Fruit fly (Drosophila melanogaster) whole organism, embryonic: ENCODE data around the gene Cad89D.
A peak's percentile ranks its signal among the peaks of the same experiment; 100 is the strongest.

Experiments
- B-H1 ChIP-seq: fragments of 200-800 bp; sonication (Bioruptor generic); IDR thresholded peaks from 3 replicates; pipeline ENCODE4 v1.3.6; 2022; ENCODE audit warnings: missing biosample characterization, missing genetic modification characterization
- CG10654 ChIP-seq: fragments of 200-800 bp; sonication (Bioruptor generic); optimal IDR thresholded peaks from 2 replicates; lab custom pipeline; 2016; ENCODE audit warnings: missing biosample characterization, missing genetic modification characterization
- CG10979 ChIP-seq: fragments of 200-800 bp; sonication (Bioruptor generic); optimal IDR thresholded peaks from 2 replicates; lab custom pipeline; 2018; ENCODE audit warnings: missing biosample characterization, mild to moderate bottlenecking, missing genetic modification characterization, moderate library complexity
- CG11723 ChIP-seq: fragments of 200-800 bp; sonication (Bioruptor generic); optimal IDR thresholded peaks from 2 replicates; lab custom pipeline; 2017; ENCODE audit warnings: missing biosample characterization, mild to moderate bottlenecking, missing genetic modification characterization
- CG12155 ChIP-seq: fragments of 200-800 bp; sonication (Bioruptor generic); optimal IDR thresholded peaks from 3 replicates; lab custom pipeline; 2016; ENCODE audit warnings: missing biosample characterization, missing genetic modification characterization
- CG12391 ChIP-seq: fragments of 200-800 bp; sonication (Bioruptor generic); optimal IDR thresholded peaks from 3 replicates; lab custom pipeline; 2018; ENCODE audit warnings: missing biosample characterization, mild to moderate bottlenecking, missing genetic modification characterization, moderate library complexity
- CG12769 ChIP-seq: fragments of 200-800 bp; sonication (Bioruptor generic); optimal IDR thresholded peaks from 2 replicates; lab custom pipeline; 2019; ENCODE audit warnings: missing biosample characterization, mild to moderate bottlenecking, missing genetic modification characterization, moderate library complexity
- CG15011 ChIP-seq: fragments of 200-800 bp; sonication (Bioruptor generic); optimal IDR thresholded peaks from 3 replicates; lab custom pipeline; 2018; ENCODE audit warnings: missing biosample characterization, mild to moderate bottlenecking, missing genetic modification characterization
- CG17568 ChIP-seq: fragments of 200-800 bp; sonication (Bioruptor generic); optimal IDR thresholded peaks from 2 replicates; lab custom pipeline; 2018; ENCODE audit warnings: missing biosample characterization, mild to moderate bottlenecking, missing genetic modification characterization, moderate library complexity
- CG18476 ChIP-seq: fragments of 200-800 bp; sonication (Bioruptor generic); optimal IDR thresholded peaks from 2 replicates; lab custom pipeline; 2016; ENCODE audit warnings: missing biosample characterization, mild to moderate bottlenecking, missing genetic modification characterization
- CG18764 ChIP-seq: fragments of 200-800 bp; sonication (Bioruptor generic); optimal IDR thresholded peaks from 3 replicates; lab custom pipeline; 2016; ENCODE audit warnings: missing biosample characterization, missing genetic modification characterization
- CG2116 ChIP-seq: fragments of 200-800 bp; sonication (Bioruptor generic); optimal IDR thresholded peaks from 3 replicates; lab custom pipeline; 2018; ENCODE audit warnings: missing biosample characterization, mild to moderate bottlenecking, missing genetic modification characterization
- CG2202 ChIP-seq: fragments of 200-800 bp; sonication (Bioruptor generic); optimal IDR thresholded peaks from 2 replicates; lab custom pipeline; 2018; ENCODE audit warnings: missing biosample characterization, mild to moderate bottlenecking, missing genetic modification characterization
- CG30431 ChIP-seq: fragments of 200-800 bp; sonication (Bioruptor generic); optimal IDR thresholded peaks from 2 replicates; lab custom pipeline; 2017; ENCODE audit warnings: missing biosample characterization, missing genetic modification characterization
- CG3407 ChIP-seq: fragments of 200-800 bp; sonication (Bioruptor generic); optimal IDR thresholded peaks from 2 replicates; lab custom pipeline; 2018; ENCODE audit warnings: missing biosample characterization, mild to moderate bottlenecking, missing genetic modification characterization
- CG6813 ChIP-seq: fragments of 200-800 bp; sonication (Bioruptor generic); optimal IDR thresholded peaks from 2 replicates; lab custom pipeline; 2017; ENCODE audit warnings: missing biosample characterization, missing genetic modification characterization, mild to moderate bottlenecking, moderate library complexity, missing genetic modification reagents
- CG7928 ChIP-seq: fragments of 200-800 bp; sonication (Bioruptor generic); optimal IDR thresholded peaks from 2 replicates; lab custom pipeline; 2017; ENCODE audit warnings: missing biosample characterization, mild to moderate bottlenecking, missing genetic modification characterization
- CG8089 ChIP-seq: fragments of 200-800 bp; sonication (Bioruptor generic); optimal IDR thresholded peaks from 3 replicates; lab custom pipeline; 2016; ENCODE audit warnings: missing biosample characterization, missing genetic modification characterization
- CG9215 ChIP-seq: fragments of 200-800 bp; sonication (Bioruptor generic); IDR thresholded peaks from 2 replicates; pipeline ENCODE4 v1.3.6; 2022; ENCODE audit warnings: missing biosample characterization, missing genetic modification characterization
- CG9727 ChIP-seq: fragments of 200-800 bp; sonication (Bioruptor generic); optimal IDR thresholded peaks from 3 replicates; lab custom pipeline; 2017; ENCODE audit warnings: missing biosample characterization, mild to moderate bottlenecking, missing genetic modification characterization
- CkIIα-i1 ChIP-seq: fragments of 200-800 bp; sonication (Bioruptor generic); IDR thresholded peaks from 2 replicates; pipeline ENCODE4 v1.3.6; 2022; ENCODE audit warnings: missing biosample characterization, missing genetic modification characterization
- D19A ChIP-seq: fragments of 200-800 bp; optimal IDR thresholded peaks from 3 replicates; lab custom pipeline; 2019; ENCODE audit warnings: missing biosample characterization, mild to moderate bottlenecking, missing genetic modification characterization, moderate library complexity
- Dfd ChIP-seq, 2 experiments: fragments of >200 bp; optimal IDR thresholded peaks; 2 replicates each; lab custom pipeline; 2017; ENCODE audit warnings: missing biosample characterization in 2 of 2, missing genetic modification characterization in 2 of 2
- Fer3 ChIP-seq: fragments of 200-800 bp; sonication (Bioruptor generic); optimal IDR thresholded peaks from 2 replicates; lab custom pipeline; 2018; ENCODE audit warnings: missing biosample characterization, mild to moderate bottlenecking, missing genetic modification characterization, moderate library complexity
- Hmx ChIP-seq: fragments of 200-800 bp; sonication (Bioruptor generic); optimal IDR thresholded peaks from 2 replicates; lab custom pipeline; 2016; ENCODE audit warnings: missing biosample characterization, missing genetic modification characterization
- MBD-R2 ChIP-seq: fragments of 200-800 bp; sonication (Bioruptor generic); IDR thresholded peaks from 2 replicates; pipeline ENCODE4 v1.3.6; 2022; ENCODE audit warnings: missing biosample characterization, missing genetic modification characterization
- Meics ChIP-seq: fragments of 200-800 bp; sonication (Bioruptor generic); optimal IDR thresholded peaks from 2 replicates; lab custom pipeline; 2017; ENCODE audit warnings: missing biosample characterization, mild to moderate bottlenecking, missing genetic modification characterization
- Mes4 ChIP-seq: fragments of 200-800 bp; sonication (Bioruptor generic); optimal IDR thresholded peaks from 2 replicates; lab custom pipeline; 2016; ENCODE audit warnings: missing biosample characterization, missing genetic modification characterization
- NC2β ChIP-seq: fragments of 200-800 bp; sonication (Bioruptor generic); optimal IDR thresholded peaks from 2 replicates; lab custom pipeline; 2016; ENCODE audit warnings: missing biosample characterization, missing genetic modification characterization
- YL-1 ChIP-seq: fragments of 200-800 bp; sonication (Bioruptor generic); optimal IDR thresholded peaks from 3 replicates; lab custom pipeline; 2017; ENCODE audit warnings: missing biosample characterization, mild to moderate bottlenecking, missing genetic modification characterization
- bowl ChIP-seq: fragments of 200-800 bp; sonication (Bioruptor generic); IDR thresholded peaks from 2 replicates; pipeline ENCODE4 v1.3.6; 2022; ENCODE audit warnings: missing biosample characterization, missing genetic modification characterization
- br ChIP-seq: fragments of >200 bp; optimal IDR thresholded peaks from 2 replicates; lab custom pipeline; 2017
- btn ChIP-seq: fragments of 200-800 bp; sonication (Bioruptor generic); optimal IDR thresholded peaks from 2 replicates; lab custom pipeline; 2016; ENCODE audit warnings: missing biosample characterization, missing genetic modification characterization
- chinmo ChIP-seq: fragments of 200-800 bp; sonication (Bioruptor generic); IDR thresholded peaks from 4 replicates; pipeline ENCODE4 v1.3.6; 2022; ENCODE audit warnings: missing biosample characterization, missing genetic modification characterization; ENCODE audit not compliant: partially characterized antibody
- ci ChIP-seq: fragments of 200-800 bp; sonication (Bioruptor generic); IDR thresholded peaks from 3 replicates; pipeline ENCODE4 v1.3.6; 2022; ENCODE audit warnings: missing biosample characterization, missing genetic modification characterization
- danr ChIP-seq: fragments of 200-800 bp; sonication (Bioruptor generic); IDR thresholded peaks from 2 replicates; pipeline ENCODE4 v1.3.6; 2022; ENCODE audit warnings: missing biosample characterization, missing genetic modification characterization
- dmrt99B ChIP-seq: fragments of 200-800 bp; sonication (Bioruptor generic); optimal IDR thresholded peaks from 2 replicates; lab custom pipeline; 2018; ENCODE audit warnings: missing biosample characterization, mild to moderate bottlenecking, missing genetic modification characterization, moderate library complexity
- gfzf ChIP-seq: fragments of 200-800 bp; sonication (Bioruptor generic); optimal IDR thresholded peaks from 2 replicates; lab custom pipeline; 2016; ENCODE audit warnings: missing biosample characterization, mild to moderate bottlenecking, missing genetic modification characterization, moderate library complexity
- hth ChIP-seq: fragments of >200 bp; optimal IDR thresholded peaks from 2 replicates; lab custom pipeline; 2017; ENCODE audit warnings: inconsistent platforms
- ken ChIP-seq: fragments of 200-800 bp; sonication (Bioruptor generic); IDR thresholded peaks from 3 replicates; pipeline ENCODE4 v1.3.6; 2022; ENCODE audit warnings: missing biosample characterization, missing genetic modification characterization
- knrl ChIP-seq: fragments of 200-800 bp; sonication (Bioruptor generic); IDR thresholded peaks from 3 replicates; pipeline ENCODE4 v1.3.6; 2022; ENCODE audit warnings: missing biosample characterization, missing genetic modification characterization; ENCODE audit not compliant: partially characterized antibody
- org-1 ChIP-seq: fragments of 200-800 bp; sonication (Bioruptor generic); optimal IDR thresholded peaks from 2 replicates; lab custom pipeline; 2017; ENCODE audit warnings: missing biosample characterization, missing genetic modification characterization
- otp ChIP-seq: fragments of 200-800 bp; sonication (Bioruptor generic); IDR thresholded peaks from 3 replicates; pipeline ENCODE4, ENCODE4 v1.3.6; 2022; ENCODE audit warnings: missing biosample characterization, missing genetic modification characterization
- sens ChIP-seq: fragments of 200-800 bp; sonication (Bioruptor generic); peaks from one replicate; lab custom pipeline; 2016; ENCODE audit warnings: missing biosample characterization, missing genetic modification characterization
- seq ChIP-seq: fragments of 200-800 bp; sonication (Bioruptor generic); IDR thresholded peaks from 2 replicates; pipeline ENCODE4 v1.3.6; 2022; ENCODE audit warnings: missing biosample characterization, missing genetic modification characterization
- sim ChIP-seq: fragments of 200-800 bp; sonication (Bioruptor generic); IDR thresholded peaks from 2 replicates; pipeline ENCODE4 v1.3.6; 2022; ENCODE audit warnings: missing biosample characterization, missing genetic modification characterization
- sqz ChIP-seq: fragments of 200-800 bp; sonication (Bioruptor generic); optimal IDR thresholded peaks from 3 replicates; lab custom pipeline; 2018; ENCODE audit warnings: missing biosample characterization, mild to moderate bottlenecking, missing genetic modification characterization
- ssp ChIP-seq: fragments of 200-800 bp; sonication (Bioruptor generic); IDR thresholded peaks from 2 replicates; pipeline ENCODE4 v1.3.6; 2022; ENCODE audit warnings: missing biosample characterization, missing genetic modification characterization
- tap ChIP-seq: fragments of 200-800 bp; optimal IDR thresholded peaks from 3 replicates; lab custom pipeline; 2019; ENCODE audit warnings: missing biosample characterization, mild to moderate bottlenecking, missing genetic modification characterization, moderate library complexity
- tna ChIP-seq: fragments of 200-800 bp; sonication (Bioruptor generic); IDR thresholded peaks from 2 replicates; pipeline ENCODE4 v1.3.6; 2022; ENCODE audit warnings: missing biosample characterization, missing genetic modification characterization; ENCODE audit not compliant: partially characterized antibody
- unc-4 ChIP-seq: fragments of 200-800 bp; sonication (Bioruptor generic); IDR thresholded peaks from 2 replicates; pipeline ENCODE4 v1.3.6; 2022; ENCODE audit warnings: missing biosample characterization, missing genetic modification characterization; ENCODE audit not compliant: partially characterized antibody

Gene Cad89D

DNA sequence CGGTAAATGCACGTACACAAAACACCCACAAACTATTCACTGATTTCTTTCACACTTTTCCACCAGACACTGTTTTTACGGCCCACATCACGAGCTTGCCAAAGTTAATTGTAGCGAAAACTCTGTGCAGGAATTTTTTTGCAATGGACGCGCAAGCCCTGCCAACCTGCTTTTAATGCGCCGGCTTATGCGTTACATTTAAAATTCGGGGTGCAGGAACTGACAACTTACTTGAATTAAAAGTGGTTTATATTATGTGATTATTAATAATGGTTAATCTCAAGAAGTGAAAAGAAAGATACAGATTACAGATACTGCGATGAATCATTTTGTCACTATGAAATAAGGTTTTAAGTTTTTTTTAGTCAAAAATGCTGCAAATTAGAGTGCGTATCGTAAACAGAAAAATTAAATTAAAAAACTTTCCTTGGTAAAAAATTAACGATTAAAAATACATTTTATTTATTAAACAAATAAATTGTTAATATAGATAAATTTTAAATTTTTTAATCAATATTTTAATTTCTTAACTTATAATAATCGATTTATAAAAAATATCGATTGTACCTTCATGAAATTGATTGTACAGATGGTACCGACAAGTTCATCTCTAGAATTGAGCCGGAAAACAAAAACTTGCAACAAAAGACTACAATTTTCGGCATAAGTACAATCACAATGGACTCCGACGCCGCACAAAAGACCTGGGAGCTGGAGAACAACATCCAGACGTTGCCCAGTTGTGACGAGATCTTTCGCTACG, 25.5 kb downstream of the Cad89D start, which contains the start of the genes CG42232 and CSN5 (continued):
- TF ChIP-seq CG8089 (GFP tag; lab: Kevin White, UChicago) (no peak), gfzf (GFP tag; lab: Kevin White, UChicago) (peak; percentile 17), CG9727 (peak; percentile 68), B-H1 (no peak), Mes4 (GFP tag; lab: Kevin White, UChicago) (no peak), CG17568 (no peak), org-1 (GFP tag; lab: Kevin White, UChicago) (no peak), chinmo (GFP tag; lab: Robert Waterston, UW) (no peak), CG3407 (no peak), ci (peak; percentile 50; the same call in 2 of the 3 replicates), CG6813 (GFP tag; lab: Kevin White, UChicago) (no peak), Fer3 (tag; lab: Kevin White, UChicago) (no peak), otp (GFP tag; lab: Robert Waterston, UW) (no peak), CG2116 (GFP tag; lab: Kevin White, UChicago) (peak; percentile 67), sim (GFP tag; lab: Robert Waterston, UW) (no peak), sqz (GFP tag; lab: Kevin White, UChicago) (no peak), tap (tag; lab: Kevin White, UChicago) (no peak), CG9215 (GFP tag; lab: Robert Waterston, UW) (no peak), CG10654 (GFP tag; lab: Kevin White, UChicago) (peak; percentile 67), CG10979 (tag; lab: Kevin White, UChicago) (peak; percentile 68), knrl (GFP tag; lab: Robert Waterston, UW) (no peak), NC2β (GFP tag; lab: Kevin White, UChicago) (peak; percentile 40), MBD-R2 (GFP tag; lab: Robert Waterston, UW) (peak; percentile 87), br (no peak), tna (GFP tag; lab: Robert Waterston, UW) (no peak), seq (no peak), bowl (GFP tag; lab: Robert Waterston, UW) (no peak), CG7928 (no peak), CG12155 (peak; percentile 55), ssp (GFP tag; lab: Robert Waterston, UW) (no peak), hth (lab: Kevin White, UChicago) (no peak), sens (GFP tag; lab: Kevin White, UChicago) (no peak), btn (GFP tag; lab: Kevin White, UChicago) (no peak), Hmx (GFP tag; lab: Kevin White, UChicago) (no peak), CG12769 (no peak), CG30431 (GFP tag; lab: Kevin White, UChicago) (no peak), CG12391 (tag; lab: Kevin White, UChicago) (peak; percentile 82), CG18764 (peak; percentile 40), unc-4 (GFP tag; lab: Robert Waterston, UW) (peak; percentile 50; the same call in 1 of the 2 replicates), CG18476 (GFP tag; lab: Kevin White, UChicago) (no peak), YL-1 (peak; percentile 23), CG15011 (GFP tag; lab: Kevin White, UChicago) (no peak), Dfd (GFP tag; optimal IDR thresholded peaks at IDR 0.05; lab: Kevin White, UChicago) (no peak), ken (GFP tag; lab: Robert Waterston, UW) (no peak), D19A (tag; lab: Kevin White, UChicago) (no peak), CkIIα-i1 (no peak), CG2202 (tag; lab: Kevin White, UChicago) (no peak), dmrt99B (tag; lab: Kevin White, UChicago) (no peak), Meics (GFP tag; lab: Kevin White, UChicago) (peak; percentile 15), danr (GFP tag; lab: Robert Waterston, UW) (no peak), CG11723 (no peak)
